Worm (Caenorhabditis elegans): Measurements from ENCODE around the gene T24B8.4.

DNA sequence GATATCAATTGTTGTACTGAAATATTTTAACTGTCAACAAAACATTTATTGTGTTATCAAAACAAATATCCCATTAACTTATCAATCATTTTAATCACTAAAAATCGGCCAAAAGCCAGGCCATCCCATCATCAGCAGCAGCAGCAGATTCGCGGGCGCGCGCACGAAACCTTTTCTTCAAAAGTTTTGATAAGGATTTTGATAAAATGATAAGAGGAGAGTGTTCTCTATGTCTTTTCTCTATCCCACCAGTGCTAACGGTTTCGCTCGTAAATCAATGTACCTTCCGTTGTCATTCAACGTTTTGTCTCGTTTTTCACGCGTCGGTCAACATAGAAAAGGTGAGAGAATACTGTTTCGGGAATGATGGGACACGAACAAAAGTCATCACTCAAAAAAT is 42.5 kb downstream of the T24B8.4 start:
- no peak for TF ChIP-seq zip-5 (tag; optimal IDR thresholded peaks at IDR 0.05)
- TF ChIP-seq elt-4 (tag; optimal IDR thresholded peaks at IDR 0.05): no peak
- no peak for TF ChIP-seq pqm-1 (tag; optimal IDR thresholded peaks at IDR 0.05)

All from whole organism, late embryonic.